Fruit fly (Drosophila melanogaster) whole organism, embryonic: Measurements from ENCODE around the gene CG13893.

Source experiments
- CG16779 ChIP-seq: fragments of 200-800 bp; sonication (Bioruptor generic); IDR thresholded peaks from 2 replicates; pipeline ENCODE4 v1.3.6; 2022; ENCODE audit warnings: missing biosample characterization, missing genetic modification characterization
- CG16863 ChIP-seq: fragments of 200-800 bp; sonication (Bioruptor generic); optimal IDR thresholded peaks from 3 replicates; lab custom pipeline; 2016; ENCODE audit warnings: missing biosample characterization, missing genetic modification characterization
- Deaf1 ChIP-seq: fragments of 200-800 bp; optimal IDR thresholded peaks from 3 replicates; lab custom pipeline; 2019; ENCODE audit warnings: missing biosample characterization, mild to moderate bottlenecking, missing genetic modification characterization, moderate library complexity
- Dek ChIP-seq: fragments of 200-800 bp; sonication (Bioruptor generic); optimal IDR thresholded peaks from 3 replicates; lab custom pipeline; 2019; ENCODE audit warnings: missing biosample characterization, mild to moderate bottlenecking, missing genetic modification characterization, moderate library complexity
- crol ChIP-seq: fragments of 200-800 bp; sonication (Bioruptor generic); IDR thresholded peaks from 2 replicates; pipeline ENCODE4 v1.3.6; 2022; ENCODE audit warnings: missing biosample characterization, missing genetic modification characterization
- eyg ChIP-seq: fragments of 200-800 bp; sonication (Bioruptor generic); optimal IDR thresholded peaks from 3 replicates; lab custom pipeline; 2016; ENCODE audit warnings: missing biosample characterization, missing genetic modification characterization
- maf-S ChIP-seq: fragments of 200-800 bp; sonication (Bioruptor generic); optimal IDR thresholded peaks from 2 replicates; lab custom pipeline; 2016; ENCODE audit warnings: missing biosample characterization, missing genetic modification characterization
- ssp ChIP-seq: fragments of 200-800 bp; sonication (Bioruptor generic); IDR thresholded peaks from 2 replicates; pipeline ENCODE4 v1.3.6; 2022; ENCODE audit warnings: missing biosample characterization, missing genetic modification characterization

DNA sequence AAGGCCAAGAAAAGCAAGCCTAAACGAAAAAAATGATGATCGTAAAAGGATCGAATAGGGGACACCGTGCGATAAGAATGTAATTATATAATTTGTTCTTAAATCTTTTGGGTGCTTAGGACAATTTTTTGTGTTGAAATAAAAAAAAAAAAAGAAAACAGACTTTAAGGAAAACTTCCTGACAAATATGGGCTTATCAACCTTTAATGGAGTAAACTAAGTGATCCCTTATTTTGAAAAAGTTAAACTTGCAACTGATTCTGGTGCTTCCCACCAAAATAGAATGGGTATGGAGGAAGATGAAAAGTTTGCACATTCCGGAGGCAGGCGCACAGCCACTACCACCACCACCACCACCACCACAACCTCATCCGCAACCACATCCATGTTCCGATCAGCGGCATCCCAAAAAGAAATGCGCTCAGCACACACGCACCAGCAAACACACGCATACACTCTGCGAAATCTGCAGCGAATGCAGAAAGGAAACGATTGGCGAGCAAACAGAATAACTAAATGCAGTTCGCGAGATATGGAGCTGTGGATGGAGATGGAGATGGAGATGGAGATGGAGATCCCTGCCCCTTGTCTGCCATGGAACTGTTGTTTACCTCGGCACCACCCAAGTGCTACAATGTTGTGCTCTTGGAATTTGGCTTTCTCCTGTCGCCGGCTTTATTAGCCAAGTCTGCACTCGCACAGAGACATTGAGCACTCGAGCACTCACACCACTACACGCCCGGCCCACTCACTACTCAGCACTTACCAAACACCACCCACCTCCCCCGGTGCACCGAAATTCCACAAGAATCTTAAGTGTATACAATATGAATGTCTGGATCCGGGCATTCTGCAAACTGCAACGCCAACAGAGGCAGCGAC lies 15.9 kb upstream of the CG13893 start:
- no peak for TF ChIP-seq ssp (GFP tag; lab: Robert Waterston, UW)
- no peak for TF ChIP-seq eyg
- no peak for TF ChIP-seq Dek (tag; lab: Kevin White, UChicago)
- TF ChIP-seq maf-S (GFP tag; lab: Kevin White, UChicago): no peak
- TF ChIP-seq CG16863 (GFP tag; lab: Kevin White, UChicago): no peak
- no peak for TF ChIP-seq crol (GFP tag; lab: Robert Waterston, UW)
- no peak for TF ChIP-seq CG16779
- no peak for TF ChIP-seq Deaf1
